Worm (Caenorhabditis elegans): ENCODE results near the gene T06A10.2.
A peak's percentile ranks its signal among the peaks of the same experiment; 100 is the strongest.

Gene T06A10.2

ce11 chrIV:16865487-16865886, 29.9 kb upstream of the T06A10.2 start, which contains the start of gene gtsf-1 (continued):
- TF ChIP-seq Y56A3A.18 (GFP tag; IDR thresholded peaks at IDR 0.05) (no peak), madf-8 (GFP tag; conservative IDR thresholded peaks at IDR 0.05) (no peak), T26A5.8 (tag; optimal IDR thresholded peaks at IDR 0.05) (no peak), ekl-4 (GFP tag; IDR thresholded peaks at IDR 0.05) (peak; percentile 82), madf-6 (GFP tag; IDR thresholded peaks at IDR 0.05) (peak; percentile 60), ceh-79 (tag; optimal IDR thresholded peaks at IDR 0.05) (no peak), hmg-20 (GFP tag; IDR thresholded peaks at IDR 0.05) (0 out of 2 replicates have a peak, but pooled peaks have one; percentile 27), tbx-9 (tag; optimal IDR thresholded peaks at IDR 0.05; ENCODE audit: borderline replicate concordance) (no peak), ztf-28 (GFP tag; IDR thresholded peaks at IDR 0.05) (peak; percentile 76; the same call in 1 of the 2 replicates), ztf-25 (GFP tag; IDR thresholded peaks at IDR 0.05) (no peak), C17E4.6 (GFP tag; IDR thresholded peaks at IDR 0.05) (peak; percentile 66; the same call in 1 of the 2 replicates), B0261.1 (tag; optimal IDR thresholded peaks at IDR 0.05) (peak; percentile 16), gei-17 (GFP tag; optimal IDR thresholded peaks at IDR 0.05) (no peak), sdz-38 (tag; optimal IDR thresholded peaks at IDR 0.05) (no peak), ztf-26 (tag; optimal IDR thresholded peaks at IDR 0.05) (no peak), tlf-1 (GFP tag; optimal IDR thresholded peaks at IDR 0.05) (peak; percentile 51), akir-1 (GFP tag; optimal IDR thresholded peaks at IDR 0.05) (no peak), zim-3 (tag; optimal IDR thresholded peaks at IDR 0.05) (no peak), ama-1 (optimal IDR thresholded peaks at IDR 0.05) (no peak), ama-1 (GFP tag; optimal IDR thresholded peaks at IDR 0.05) (peak in 1 of 2 experiments; percentile 34), hlh-12 (tag; optimal IDR thresholded peaks at IDR 0.05) (no peak), ceh-27 (GFP tag; optimal IDR thresholded peaks at IDR 0.05) (peak; percentile 62), lsl-1 (GFP tag; optimal IDR thresholded peaks at IDR 0.05) (peak; percentile 21), F10E7.11 (tag; optimal IDR thresholded peaks at IDR 0.05) (no peak), aptf-3 (GFP tag; IDR thresholded peaks at IDR 0.05) (no peak), dpl-1 (GFP tag; optimal IDR thresholded peaks at IDR 0.05) (peak; percentile 28), efl-1 (GFP tag; optimal IDR thresholded peaks at IDR 0.05) (peak; percentile 27), lsy-27 (tag; optimal IDR thresholded peaks at IDR 0.05; ENCODE audit: borderline replicate concordance, insufficient read depth) (no peak), lag-1 (GFP tag; IDR thresholded peaks at IDR 0.05) (no peak), die-1 (tag; optimal IDR thresholded peaks at IDR 0.05) (no peak), F33H1.4 (GFP tag; IDR thresholded peaks at IDR 0.05) (peak; percentile 34; the same call in 1 of the 2 replicates), fkh-3 (tag; optimal IDR thresholded peaks at IDR 0.05) (no peak), C06A6.2 (GFP tag; conservative IDR thresholded peaks at IDR 0.05) (peak; percentile 88), nhr-90 (tag; optimal IDR thresholded peaks at IDR 0.05) (peak; percentile 7), ztf-22 (GFP tag; optimal IDR thresholded peaks at IDR 0.05) (no peak), nfya-2 (GFP tag; IDR thresholded peaks at IDR 0.05) (no peak), snpc-4 (GFP tag; optimal IDR thresholded peaks at IDR 0.05) (peak; percentile 75), snpc-4 (tag; optimal IDR thresholded peaks at IDR 0.05) (peak; percentile 41 to 94 (median 87)), atf-7 (tag; optimal IDR thresholded peaks at IDR 0.05) (peak; percentile 23), nhr-179 (tag; optimal IDR thresholded peaks at IDR 0.05) (no peak), nfyb-1 (GFP tag; IDR thresholded peaks at IDR 0.05) (peak; percentile 83), ceh-40 (GFP tag; IDR thresholded peaks at IDR 0.05) (no peak), lin-26 (GFP tag; IDR thresholded peaks at IDR 0.05) (no peak), K11D2.4 (GFP tag; IDR thresholded peaks at IDR 0.05) (peak; percentile 47; the same call in 1 of the 2 replicates), attf-6 (GFP tag; IDR thresholded peaks at IDR 0.05) (peak; percentile 91), let-526 (GFP tag; IDR thresholded peaks at IDR 0.05) (0 out of 2 replicates have a peak, but pooled peaks have one; percentile 44), somi-1 (GFP tag; optimal IDR thresholded peaks at IDR 0.05) (no peak)
